Fruit fly (Drosophila melanogaster) whole organism, embryonic: ENCODE data around the gene nompC.

Source experiments
- B-H1 ChIP-seq: fragments of 200-800 bp; sonication (Bioruptor generic); IDR thresholded peaks from 3 replicates; pipeline ENCODE4 v1.3.6; 2022; ENCODE audit warnings: missing biosample characterization, missing genetic modification characterization
- CG11456 ChIP-seq: fragments of 200-800 bp; sonication (Bioruptor generic); IDR thresholded peaks from 3 replicates; pipeline ENCODE4 v1.3.6; 2022; ENCODE audit warnings: missing biosample characterization, missing genetic modification characterization
- CG17359 ChIP-seq: fragments of 200-800 bp; sonication (Bioruptor generic); optimal IDR thresholded peaks from 3 replicates; lab custom pipeline; 2018; ENCODE audit warnings: missing biosample characterization, mild to moderate bottlenecking, missing genetic modification characterization, moderate library complexity
- CG18476 ChIP-seq: fragments of 200-800 bp; sonication (Bioruptor generic); optimal IDR thresholded peaks from 2 replicates; lab custom pipeline; 2016; ENCODE audit warnings: missing biosample characterization, mild to moderate bottlenecking, missing genetic modification characterization
- CG30431 ChIP-seq: fragments of 200-800 bp; sonication (Bioruptor generic); optimal IDR thresholded peaks from 2 replicates; lab custom pipeline; 2017; ENCODE audit warnings: missing biosample characterization, missing genetic modification characterization
- CG3163 ChIP-seq: fragments of 200-800 bp; sonication (Bioruptor generic); optimal IDR thresholded peaks from 3 replicates; lab custom pipeline; 2016; ENCODE audit warnings: missing biosample characterization, missing genetic modification characterization
- CG4328 ChIP-seq: fragments of 200-800 bp; sonication (Bioruptor generic); optimal IDR thresholded peaks from 3 replicates; lab custom pipeline; 2017; ENCODE audit warnings: missing biosample characterization, missing genetic modification reagents, missing genetic modification characterization
- CG7357 ChIP-seq: fragments of 200-800 bp; sonication (Bioruptor generic); IDR thresholded peaks from 3 replicates; pipeline ENCODE4 v1.3.6; 2022; ENCODE audit warnings: missing biosample characterization, missing genetic modification characterization
- CG7372 ChIP-seq: fragments of 200-800 bp; sonication (Bioruptor generic); IDR thresholded peaks from 2 replicates; pipeline ENCODE4 v1.3.6; 2022; ENCODE audit warnings: missing biosample characterization, missing genetic modification characterization
- CG8281 ChIP-seq: fragments of 200-800 bp; sonication (Bioruptor generic); optimal IDR thresholded peaks from 2 replicates; lab custom pipeline; 2018; ENCODE audit warnings: missing biosample characterization, mild to moderate bottlenecking, missing genetic modification characterization, moderate library complexity
- CG8765 ChIP-seq: fragments of 200-800 bp; sonication (Bioruptor generic); IDR thresholded peaks from 2 replicates; pipeline ENCODE4 v1.3.6; 2022; ENCODE audit warnings: missing biosample characterization, missing genetic modification characterization
- CG9727 ChIP-seq: fragments of 200-800 bp; sonication (Bioruptor generic); optimal IDR thresholded peaks from 3 replicates; lab custom pipeline; 2017; ENCODE audit warnings: missing biosample characterization, mild to moderate bottlenecking, missing genetic modification characterization
- CG9817 ChIP-seq: fragments of 200-800 bp; sonication (Bioruptor generic); optimal IDR thresholded peaks from 2 replicates; lab custom pipeline; 2018; ENCODE audit warnings: missing biosample characterization, mild to moderate bottlenecking, missing genetic modification characterization, moderate library complexity
- D19B ChIP-seq: fragments of 200-800 bp; sonication (Bioruptor generic); optimal IDR thresholded peaks from 2 replicates; lab custom pipeline; 2017; ENCODE audit warnings: missing biosample characterization, mild to moderate bottlenecking, missing genetic modification characterization
- Dek ChIP-seq: fragments of 200-800 bp; sonication (Bioruptor generic); optimal IDR thresholded peaks from 3 replicates; lab custom pipeline; 2019; ENCODE audit warnings: missing biosample characterization, mild to moderate bottlenecking, missing genetic modification characterization, moderate library complexity
- Dip2 ChIP-seq: fragments of 200-800 bp; sonication (Bioruptor generic); IDR thresholded peaks from 2 replicates; pipeline ENCODE4 v1.3.6; 2022; ENCODE audit warnings: missing biosample characterization, missing genetic modification characterization
- Dref ChIP-seq: fragments of 200-800 bp; sonication (Bioruptor generic); IDR thresholded peaks from 2 replicates; pipeline ENCODE4 v1.3.6; 2022; ENCODE audit warnings: missing biosample characterization, missing genetic modification characterization
- Fer1 ChIP-seq: fragments of 200-800 bp; sonication (Bioruptor generic); optimal IDR thresholded peaks from 2 replicates; lab custom pipeline; 2017; ENCODE audit warnings: missing biosample characterization, mild to moderate bottlenecking, missing genetic modification characterization
- Gsc ChIP-seq: fragments of 200-800 bp; sonication (Bioruptor generic); IDR thresholded peaks from 2 replicates; pipeline ENCODE4 v1.3.6; 2022; ENCODE audit warnings: missing biosample characterization, missing genetic modification characterization
- HLH54F ChIP-seq: fragments of 200-800 bp; sonication (Bioruptor generic); optimal IDR thresholded peaks from 3 replicates; lab custom pipeline; 2016; ENCODE audit warnings: missing biosample characterization, missing genetic modification characterization
- MBD-R2 ChIP-seq: fragments of 200-800 bp; sonication (Bioruptor generic); IDR thresholded peaks from 2 replicates; pipeline ENCODE4 v1.3.6; 2022; ENCODE audit warnings: missing biosample characterization, missing genetic modification characterization
- Max ChIP-seq: fragments of 200-800 bp; sonication (Bioruptor generic); optimal IDR thresholded peaks from 2 replicates; lab custom pipeline; 2016; ENCODE audit warnings: missing biosample characterization, mild to moderate bottlenecking, missing genetic modification characterization
- Myb ChIP-seq: fragments of 200-800 bp; sonication (Bioruptor generic); optimal IDR thresholded peaks from 2 replicates; lab custom pipeline; 2016; ENCODE audit warnings: missing biosample characterization, missing genetic modification characterization
- Oli ChIP-seq: fragments of 200-800 bp; sonication (Bioruptor generic); optimal IDR thresholded peaks from 2 replicates; lab custom pipeline; 2018; ENCODE audit warnings: missing biosample characterization, mild to moderate bottlenecking, missing genetic modification characterization, moderate library complexity
- Pdp1 ChIP-seq, 2 experiments: fragments of 200-800 bp; sonication (Bioruptor generic); optimal IDR thresholded peaks; 3 replicates each; lab custom pipeline; 2016; ENCODE audit warnings: missing biosample characterization in 2 of 2, missing genetic modification characterization in 2 of 2, mild to moderate bottlenecking in 1 of 2, moderate library complexity in 1 of 2
- Ravus ChIP-seq: fragments of 200-800 bp; sonication (Bioruptor generic); IDR thresholded peaks from 2 replicates; pipeline ENCODE4 v1.3.6; 2022; ENCODE audit warnings: missing biosample characterization, missing genetic modification characterization
- Scr ChIP-seq: fragments of 200-800 bp; sonication (Bioruptor generic); IDR thresholded peaks from 2 replicates; pipeline ENCODE4 v1.3.6; 2022; ENCODE audit warnings: missing biosample characterization, missing genetic modification characterization; ENCODE audit not compliant: partially characterized antibody
- Side ChIP-seq: fragments of 200-800 bp; sonication (Bioruptor generic); optimal IDR thresholded peaks from 2 replicates; lab custom pipeline; 2016; ENCODE audit warnings: missing biosample characterization, missing genetic modification characterization
- Sox100B ChIP-seq: fragments of 200-800 bp; sonication (Bioruptor generic); optimal IDR thresholded peaks from 3 replicates; lab custom pipeline; 2018; ENCODE audit warnings: missing biosample characterization, mild to moderate bottlenecking, missing genetic modification characterization
- Spps ChIP-seq: fragments of 200-800 bp; sonication (Bioruptor generic); optimal IDR thresholded peaks from 2 replicates; lab custom pipeline; 2018; ENCODE audit warnings: missing biosample characterization, mild to moderate bottlenecking, missing genetic modification characterization
- abd-A ChIP-seq: fragments of 200-800 bp; sonication (Bioruptor generic); optimal IDR thresholded peaks from 3 replicates; lab custom pipeline; 2019; ENCODE audit warnings: missing biosample characterization, mild to moderate bottlenecking, missing genetic modification characterization, moderate library complexity
- aop ChIP-seq: fragments of 200-800 bp; sonication (Bioruptor generic); IDR thresholded peaks from 2 replicates; pipeline ENCODE4 v1.3.6; 2022; ENCODE audit warnings: missing biosample characterization, missing genetic modification characterization
- btn ChIP-seq: fragments of 200-800 bp; sonication (Bioruptor generic); optimal IDR thresholded peaks from 2 replicates; lab custom pipeline; 2016; ENCODE audit warnings: missing biosample characterization, missing genetic modification characterization
- chm ChIP-seq: fragments of 200-800 bp; sonication (Bioruptor generic); IDR thresholded peaks from 2 replicates; pipeline ENCODE4 v1.3.6; 2022; ENCODE audit warnings: missing biosample characterization, missing genetic modification characterization
- crp ChIP-seq, 2 experiments: fragments of 200-800 bp; sonication (Bioruptor generic); optimal IDR thresholded peaks; 2 replicates in 1 of 2; 3 replicates in 1 of 2; lab custom pipeline; 2017; ENCODE audit warnings: missing biosample characterization in 2 of 2, missing genetic modification characterization in 2 of 2, mild to moderate bottlenecking in 1 of 2, moderate library complexity in 1 of 2
- dati ChIP-seq: fragments of 200-800 bp; sonication (Bioruptor generic); IDR thresholded peaks from 2 replicates; pipeline ENCODE4 v1.3.6; 2022; ENCODE audit warnings: missing biosample characterization, missing genetic modification characterization
- dmrt99B ChIP-seq: fragments of 200-800 bp; sonication (Bioruptor generic); optimal IDR thresholded peaks from 2 replicates; lab custom pipeline; 2018; ENCODE audit warnings: missing biosample characterization, mild to moderate bottlenecking, missing genetic modification characterization, moderate library complexity
- ftz-f1 ChIP-seq: fragments of 200-800 bp; sonication (Bioruptor generic); optimal IDR thresholded peaks from 2 replicates; lab custom pipeline; 2016; ENCODE audit warnings: missing biosample characterization, missing genetic modification characterization
- gcm ChIP-seq: fragments of 200-800 bp; sonication (Bioruptor generic); optimal IDR thresholded peaks from 2 replicates; lab custom pipeline; 2019; ENCODE audit warnings: missing biosample characterization, mild to moderate bottlenecking, missing genetic modification characterization, moderate library complexity
- gsb ChIP-seq: fragments of 200-800 bp; sonication (Bioruptor generic); IDR thresholded peaks from 2 replicates; pipeline ENCODE4 v1.3.6; 2022; ENCODE audit warnings: missing biosample characterization, missing genetic modification characterization
- hkb ChIP-seq, 2 experiments: fragments of 200-800 bp in 1 of 2; fragments of >200 bp in 1 of 2; sonication (Bioruptor generic) in 1 of 2; IDR thresholded peaks in 1 of 2; optimal IDR thresholded peaks in 1 of 2; 2 replicates each; pipeline versions ENCODE4 v1.3.6 to Lab custom; 2017 to 2022; ENCODE audit warnings: missing biosample characterization in 1 of 2, missing genetic modification characterization in 1 of 2
- insv ChIP-seq, 2 experiments: fragments of 200-800 bp; sonication (Bioruptor generic); optimal IDR thresholded peaks; 3 replicates each; lab custom pipeline; 2016 to 2018; ENCODE audit warnings: missing biosample characterization in 2 of 2, missing genetic modification characterization in 2 of 2
- jigr1 ChIP-seq: fragments of 200-800 bp; sonication (Bioruptor generic); IDR thresholded peaks from 3 replicates; pipeline ENCODE4 v1.3.6; 2022; ENCODE audit warnings: missing biosample characterization, missing genetic modification characterization
- lbe ChIP-seq: fragments of 200-800 bp; sonication (Bioruptor generic); optimal IDR thresholded peaks from 2 replicates; lab custom pipeline; 2016; ENCODE audit warnings: missing biosample characterization, mild to moderate bottlenecking, missing genetic modification characterization
- mam ChIP-seq: fragments of 200-800 bp; sonication (Bioruptor generic); optimal IDR thresholded peaks from 3 replicates; lab custom pipeline; 2016; ENCODE audit warnings: missing biosample characterization, missing genetic modification characterization
- nerfin-2 ChIP-seq: fragments of 200-800 bp; sonication (Bioruptor generic); IDR thresholded peaks from 2 replicates; pipeline ENCODE4 v1.3.6; 2022; ENCODE audit warnings: missing biosample characterization, missing genetic modification characterization; ENCODE audit not compliant: partially characterized antibody
- sens ChIP-seq: fragments of 200-800 bp; sonication (Bioruptor generic); peaks from one replicate; lab custom pipeline; 2016; ENCODE audit warnings: missing biosample characterization, missing genetic modification characterization
- wdn ChIP-seq: fragments of 200-800 bp; sonication (Bioruptor generic); IDR thresholded peaks from 2 replicates; pipeline ENCODE4 v1.3.6; 2022; ENCODE audit warnings: missing biosample characterization, missing genetic modification characterization
- zfh1 ChIP-seq: fragments of 200-800 bp; sonication (Bioruptor generic); IDR thresholded peaks from 3 replicates; pipeline ENCODE4 v1.3.6; 2022; ENCODE audit warnings: missing biosample characterization, missing genetic modification characterization

The nompC gene

dm6 chr2L:5326414-5327265, 19.4 kb upstream of the nompC start, which contains the start of the genes Ncoa6 and cype (continued):
- TF ChIP-seq D19B (GFP tag; lab: Kevin White, UChicago) = no peak
- TF ChIP-seq ftz-f1 (GFP tag; lab: Kevin White, UChicago) = no peak
- TF ChIP-seq wdn (GFP tag; lab: Robert Waterston, UW) = no peak
- no peak for TF ChIP-seq gsb (GFP tag; lab: Robert Waterston, UW)
- TF ChIP-seq MBD-R2 (GFP tag; lab: Robert Waterston, UW) = no peak; the same call in 1 of the 2 replicates
- peak; percentile 35 for TF ChIP-seq gcm (GFP tag; lab: Kevin White, UChicago)
- no peak for TF ChIP-seq Ravus (GFP tag; lab: Robert Waterston, UW)
- peak; percentile 68; the same call in 2 of the 3 replicates for TF ChIP-seq CG11456 (GFP tag; lab: Robert Waterston, UW)
- TF ChIP-seq chm (GFP tag; lab: Robert Waterston, UW) = no peak
- no peak; the same call in 1 of the 2 replicates for TF ChIP-seq nerfin-2 (GFP tag; lab: Robert Waterston, UW)
- peak; percentile 92 for TF ChIP-seq CG8765 (GFP tag; lab: Robert Waterston, UW)
- TF ChIP-seq Dek (tag; lab: Kevin White, UChicago) = peak; percentile 29
- no peak for TF ChIP-seq Spps (tag; lab: Kevin White, UChicago)
- TF ChIP-seq lbe (GFP tag; lab: Kevin White, UChicago) = no peak
- TF ChIP-seq CG8281 (tag; lab: Kevin White, UChicago) = peak; percentile 2
- no peak for TF ChIP-seq CG7357 (GFP tag; lab: Robert Waterston, UW)
- TF ChIP-seq insv (GFP tag; optimal IDR thresholded peaks at IDR 0.05; lab: Kevin White, UChicago) = no peak
- peak; percentile 19 for TF ChIP-seq mam (GFP tag; lab: Kevin White, UChicago)
- peak; percentile 63 for TF ChIP-seq CG9817
- TF ChIP-seq B-H1 (GFP tag; lab: Robert Waterston, UW) = 0 out of 3 replicates have a peak, but pooled peaks have one; percentile 15
- peak; percentile 38 for TF ChIP-seq Oli (tag; lab: Kevin White, UChicago)
- TF ChIP-seq sens (GFP tag; lab: Kevin White, UChicago) = peak; percentile 76
- TF ChIP-seq Max (GFP tag; lab: Kevin White, UChicago) = no peak
- TF ChIP-seq dmrt99B (tag; lab: Kevin White, UChicago) = peak; percentile 47
- TF ChIP-seq crp (GFP tag; optimal IDR thresholded peaks at IDR 0.05; lab: Kevin White, UChicago) = no peak
- peak; percentile 45 for TF ChIP-seq CG17359 (tag; lab: Kevin White, UChicago)
- 0 out of 3 replicates have a peak, but pooled peaks have one; percentile 31 for TF ChIP-seq jigr1 (GFP tag; lab: Robert Waterston, UW)
- TF ChIP-seq btn = no peak
- TF ChIP-seq Dip2 (GFP tag; lab: Robert Waterston, UW) = no peak
- no peak for TF ChIP-seq CG7372
- TF ChIP-seq dati = no peak
- no peak for TF ChIP-seq abd-A (tag; lab: Kevin White, UChicago)
- TF ChIP-seq Side (GFP tag; lab: Kevin White, UChicago) = no peak
- TF ChIP-seq CG3163 (GFP tag; lab: Kevin White, UChicago) = no peak
- TF ChIP-seq hkb (optimal IDR thresholded peaks at IDR 0.05; lab: Kevin White, UChicago) = no peak
- TF ChIP-seq hkb (GFP tag; IDR thresholded peaks at IDR 0.05; lab: Robert Waterston, UW) = no peak
- TF ChIP-seq HLH54F (GFP tag; lab: Kevin White, UChicago) = no peak
- TF ChIP-seq Gsc (GFP tag; lab: Robert Waterston, UW) = no peak
- no peak for TF ChIP-seq Sox100B (GFP tag; lab: Kevin White, UChicago)
- peak; percentile 64 for TF ChIP-seq Dref (GFP tag; lab: Robert Waterston, UW)
- TF ChIP-seq Scr = peak; percentile 85
- TF ChIP-seq zfh1 (GFP tag; lab: Robert Waterston, UW) = no peak
- TF ChIP-seq Myb = no peak
- TF ChIP-seq Fer1 (GFP tag; lab: Kevin White, UChicago) = no peak
- no peak for TF ChIP-seq aop (GFP tag; lab: Robert Waterston, UW)
- peak; percentile 56 for TF ChIP-seq CG9727 (GFP tag; lab: Kevin White, UChicago)
- peak; percentile 69 for TF ChIP-seq CG4328 (GFP tag; lab: Kevin White, UChicago)
- TF ChIP-seq CG30431 (GFP tag; lab: Kevin White, UChicago) = peak; percentile 16
- TF ChIP-seq CG18476 (GFP tag; lab: Kevin White, UChicago) = peak; percentile 23
- no peak for TF ChIP-seq Pdp1 (GFP tag; optimal IDR thresholded peaks at IDR 0.05; lab: Kevin White, UChicago)
